Worm (Caenorhabditis elegans): ENCODE measurements around the gene lips-10.
A peak's percentile ranks its signal among the peaks of the same experiment; 100 is the strongest.

DNA sequence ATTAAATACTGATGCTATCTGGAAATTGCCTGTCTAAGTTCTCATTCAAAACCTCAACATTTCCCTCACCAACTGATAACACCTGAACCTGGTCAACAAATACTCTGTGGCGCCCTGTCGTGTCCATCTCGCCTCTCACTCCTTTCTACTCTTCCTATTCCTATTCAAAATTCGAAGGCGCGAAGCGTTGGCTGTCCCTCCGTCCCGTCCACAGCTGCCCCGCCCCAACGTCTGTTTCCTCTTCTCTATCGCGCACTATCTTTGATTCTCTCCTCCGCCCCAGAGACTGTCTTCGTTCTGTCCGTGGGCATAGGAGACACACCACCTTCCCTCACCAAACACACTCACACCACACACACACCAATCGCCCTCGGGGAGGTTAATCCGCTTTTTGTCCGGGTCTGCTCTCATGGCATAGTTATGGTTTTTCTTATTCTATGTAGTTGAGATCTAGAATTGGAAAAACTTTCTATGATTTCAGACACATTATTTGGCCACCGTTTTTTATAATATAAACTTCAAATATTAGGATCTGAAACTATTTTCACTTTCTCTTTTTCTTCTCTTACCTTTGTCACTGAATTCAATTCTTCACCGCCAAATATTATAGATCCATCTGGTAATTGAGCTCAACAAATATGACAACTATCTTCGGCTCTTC, 26.8 kb upstream of the lips-10 start, which contains the start of gene efl-3:
- TF ChIP-seq snpc-4 (tag; optimal IDR thresholded peaks at IDR 0.05) (no peak), ztf-11 (tag; optimal IDR thresholded peaks at IDR 0.05) (no peak), unc-39 (tag; optimal IDR thresholded peaks at IDR 0.05) (no peak), blmp-1 (tag; optimal IDR thresholded peaks at IDR 0.05) (no peak), M03D4.4 (tag; optimal IDR thresholded peaks at IDR 0.05) (no peak), nhr-12 (tag; optimal IDR thresholded peaks at IDR 0.05) (no peak), lin-13 (tag; optimal IDR thresholded peaks at IDR 0.05) (peak; percentile 20), nhr-76 (tag; optimal IDR thresholded peaks at IDR 0.05) (no peak), elt-3 (tag; optimal IDR thresholded peaks at IDR 0.05) (no peak), unc-62 (GFP tag; optimal IDR thresholded peaks at IDR 0.05) (no peak)
